Fruit fly (Drosophila melanogaster) whole organism, adult: ENCODE results near the gene orion.

ENCODE experiments used
- CG11617 ChIP-seq: fragments of 200-800 bp; sonication (Bioruptor generic); optimal IDR thresholded peaks from 2 replicates; lab custom pipeline; 2017; ENCODE audit warnings: mild to moderate bottlenecking, missing biosample characterization, missing genetic modification reagents, missing genetic modification characterization
- CG12768 ChIP-seq: fragments of 200-800 bp; sonication (Bioruptor generic); optimal IDR thresholded peaks from 2 replicates; lab custom pipeline; 2017; ENCODE audit warnings: missing biosample characterization, missing genetic modification characterization, mild to moderate bottlenecking, moderate library complexity, missing genetic modification reagents
- CG14711 ChIP-seq: fragments of 200-800 bp; sonication (Bioruptor generic); optimal IDR thresholded peaks from 2 replicates; lab custom pipeline; 2018; ENCODE audit warnings: missing biosample characterization, mild to moderate bottlenecking, missing genetic modification characterization, moderate library complexity
- CG1620 ChIP-seq: fragments of 200-800 bp; sonication (Bioruptor generic); optimal IDR thresholded peaks from 2 replicates; lab custom pipeline; 2016; ENCODE audit warnings: missing biosample characterization, missing genetic modification characterization
- CG33017 ChIP-seq: fragments of 200-800 bp; sonication (Bioruptor generic); optimal IDR thresholded peaks from 2 replicates; lab custom pipeline; 2018; ENCODE audit warnings: missing biosample characterization, mild to moderate bottlenecking, missing genetic modification characterization, moderate library complexity
- CG5204 ChIP-seq: fragments of 200-800 bp; sonication (Bioruptor generic); optimal IDR thresholded peaks from 2 replicates; lab custom pipeline; 2016; ENCODE audit warnings: missing biosample characterization, missing genetic modification characterization
- CG7045 ChIP-seq: fragments of 200-800 bp; sonication (Bioruptor generic); optimal IDR thresholded peaks from 2 replicates; lab custom pipeline; 2017; ENCODE audit warnings: missing biosample characterization, mild to moderate bottlenecking, missing genetic modification characterization
- CG7101 ChIP-seq: fragments of 200-800 bp; sonication (Bioruptor generic); optimal IDR thresholded peaks from 2 replicates; lab custom pipeline; 2018; ENCODE audit warnings: missing biosample characterization, mild to moderate bottlenecking, missing genetic modification characterization, moderate library complexity
- Clk ChIP-seq: fragments of 200-800 bp; sonication (Bioruptor generic); optimal IDR thresholded peaks from 2 replicates; lab custom pipeline; 2017; ENCODE audit warnings: missing biosample characterization, missing genetic modification characterization
- Crg-1 ChIP-seq: fragments of 200-800 bp; sonication (Bioruptor generic); optimal IDR thresholded peaks from 2 replicates; lab custom pipeline; 2016; ENCODE audit warnings: missing biosample characterization, missing genetic modification characterization
- Hr96 ChIP-seq: fragments of 200-800 bp; sonication (Bioruptor generic); optimal IDR thresholded peaks from 2 replicates; lab custom pipeline; 2016; ENCODE audit warnings: missing biosample characterization, missing genetic modification characterization
- Mnt ChIP-seq: fragments of 200-800 bp; sonication (Bioruptor generic); optimal IDR thresholded peaks from 2 replicates; lab custom pipeline; 2016; ENCODE audit warnings: missing biosample characterization, mild to moderate bottlenecking, missing genetic modification characterization
- bab1 ChIP-seq: fragments of 200-800 bp; sonication (Bioruptor generic); optimal IDR thresholded peaks from 3 replicates; lab custom pipeline; 2019; ENCODE audit warnings: missing biosample characterization, mild to moderate bottlenecking, missing genetic modification characterization, moderate library complexity
- cic ChIP-seq: fragments of 200-800 bp; sonication (Bioruptor generic); optimal IDR thresholded peaks from 2 replicates; lab custom pipeline; 2017; ENCODE audit warnings: missing biosample characterization, mild to moderate bottlenecking, missing genetic modification characterization, moderate library complexity
- cnc ChIP-seq, 2 experiments: fragments of >200 bp; optimal IDR thresholded peaks; 2 replicates each; lab custom pipeline; 2017
- kay ChIP-seq: fragments of 200-800 bp; sonication (Bioruptor generic); peaks from one replicate; lab custom pipeline; 2016; ENCODE audit warnings: missing biosample characterization, missing genetic modification characterization, borderline replicate concordance
- ovo ChIP-seq: fragments of 200-800 bp; sonication (Bioruptor generic); optimal IDR thresholded peaks from 2 replicates; lab custom pipeline; 2016; ENCODE audit warnings: missing biosample characterization, missing genetic modification characterization
- pad ChIP-seq: fragments of 200-800 bp; sonication (Bioruptor generic); optimal IDR thresholded peaks from 3 replicates; lab custom pipeline; 2017; ENCODE audit warnings: missing biosample characterization, missing genetic modification characterization, mild to moderate bottlenecking, moderate library complexity, missing genetic modification reagents
- tj ChIP-seq: fragments of 200-800 bp; sonication (Bioruptor generic); optimal IDR thresholded peaks from 3 replicates; lab custom pipeline; 2017; ENCODE audit warnings: missing biosample characterization, mild to moderate bottlenecking, missing genetic modification characterization, moderate library complexity
- toe ChIP-seq: fragments of 200-800 bp; sonication (Bioruptor generic); optimal IDR thresholded peaks from 2 replicates; lab custom pipeline; 2016; ENCODE audit warnings: missing biosample characterization, missing genetic modification characterization

The orion gene

DNA sequence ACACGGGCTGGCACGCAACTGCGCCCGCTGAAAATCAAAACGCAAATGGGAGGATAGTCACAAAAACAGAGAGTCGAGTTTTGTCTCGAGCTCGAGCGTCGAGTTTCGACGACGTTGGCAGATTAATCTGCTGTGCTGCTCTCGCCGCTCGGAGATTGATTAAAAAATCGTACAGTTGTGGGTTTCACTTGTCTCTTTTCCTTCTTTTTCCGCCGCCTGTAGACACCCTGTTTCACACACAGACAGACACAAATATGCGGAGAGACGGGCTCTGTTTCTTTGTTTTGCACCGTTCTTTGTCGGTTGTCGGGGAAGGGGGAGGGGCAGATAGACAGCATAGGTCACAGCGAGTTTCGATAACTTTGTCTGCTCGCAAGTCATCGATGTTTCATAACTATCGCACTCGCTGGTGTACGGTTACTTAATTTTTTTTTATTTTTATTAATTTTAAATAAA is at the start of gene orion:
Gene orion (minus strand): TSS at position 51 of the 456 bp plus-strand sequence.
- TF ChIP-seq CG12768 (GFP tag; lab: Kevin White, UChicago): no peak
- TF ChIP-seq CG33017 (tag; lab: Kevin White, UChicago): no peak
- no peak for TF ChIP-seq CG7045 (GFP tag; lab: Kevin White, UChicago)
- TF ChIP-seq pad (GFP tag; lab: Kevin White, UChicago): peak; percentile 91
- no peak for TF ChIP-seq CG7101 (tag; lab: Kevin White, UChicago)
- TF ChIP-seq CG11617: peak; percentile 27
- no peak for TF ChIP-seq CG1620 (GFP tag; lab: Kevin White, UChicago)
- TF ChIP-seq CG14711 (tag; lab: Kevin White, UChicago): peak; percentile 6
- peak; percentile 95 for TF ChIP-seq tj (GFP tag; lab: Kevin White, UChicago)
- no peak for TF ChIP-seq toe
- no peak for TF ChIP-seq cic (GFP tag; lab: Kevin White, UChicago)
- peak; percentile 16 for TF ChIP-seq Mnt
- TF ChIP-seq kay: no peak
- TF ChIP-seq CG5204 (GFP tag; lab: Kevin White, UChicago): no peak
- TF ChIP-seq Clk (GFP tag; lab: Kevin White, UChicago): no peak
- TF ChIP-seq cnc (optimal IDR thresholded peaks at IDR 0.05; lab: Kevin White, UChicago): no peak
- TF ChIP-seq ovo (GFP tag; lab: Kevin White, UChicago): peak; percentile 6
- no peak for TF ChIP-seq Crg-1 (GFP tag; lab: Kevin White, UChicago)
- TF ChIP-seq bab1: peak; percentile 76
- no peak for TF ChIP-seq Hr96

DNA sequence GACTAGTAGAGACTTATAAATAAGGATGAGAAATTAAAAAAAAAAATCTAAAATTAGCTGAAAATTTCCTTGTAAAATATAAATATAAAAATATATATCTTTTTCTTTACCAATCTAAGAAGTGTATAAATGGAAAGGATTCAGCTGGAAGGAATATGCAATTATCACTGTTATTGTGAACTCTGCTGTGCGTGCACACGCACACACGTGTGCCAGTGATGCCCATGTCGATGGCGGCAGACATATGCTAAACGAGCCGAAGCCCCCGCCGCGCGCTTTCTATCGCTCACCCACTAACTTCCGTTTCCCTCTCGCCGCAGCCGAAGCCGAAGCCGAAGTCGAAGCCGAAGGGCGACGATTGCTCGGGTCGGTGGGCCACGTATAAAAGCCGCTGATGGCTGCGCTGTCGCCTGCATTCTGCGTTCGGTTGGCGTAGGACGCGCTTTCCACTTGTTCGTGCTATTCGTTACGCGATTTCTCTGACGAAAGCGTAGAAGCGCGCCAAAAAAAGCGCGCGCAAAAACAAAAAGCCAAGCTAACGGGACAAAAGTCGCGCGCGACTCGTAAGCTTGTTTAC is 48.6 kb upstream of the orion start, which contains the start of gene Tbh:
Gene Tbh (plus strand): TSS at position 527 of the 577 bp plus-strand sequence.
- no peak for TF ChIP-seq CG14711 (tag; lab: Kevin White, UChicago)
- no peak for TF ChIP-seq Hr96
- no peak for TF ChIP-seq bab1
- no peak for TF ChIP-seq CG7045 (GFP tag; lab: Kevin White, UChicago)
- TF ChIP-seq CG1620 (GFP tag; lab: Kevin White, UChicago): no peak
- no peak for TF ChIP-seq CG12768 (GFP tag; lab: Kevin White, UChicago)
- TF ChIP-seq CG7101 (tag; lab: Kevin White, UChicago): no peak

DNA sequence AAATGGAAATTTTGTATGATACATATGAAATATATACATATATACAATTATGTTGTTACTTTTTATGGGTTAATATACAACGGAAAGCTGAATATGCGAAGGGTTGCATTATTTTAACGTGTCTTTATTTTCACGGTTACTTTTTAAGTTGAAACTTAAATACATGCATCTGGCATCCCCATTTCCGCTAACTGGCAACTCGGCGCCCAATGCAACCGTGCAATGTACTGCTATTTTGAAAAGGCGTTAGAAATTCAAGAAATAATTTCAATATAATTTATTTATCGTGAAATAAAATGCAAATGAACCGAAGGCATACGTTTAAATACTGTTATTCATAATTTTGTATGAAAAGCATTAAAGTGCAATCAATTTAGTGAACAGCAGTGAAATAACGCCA is 39.8 kb upstream of the orion start:
- TF ChIP-seq tj (GFP tag; lab: Kevin White, UChicago): peak; percentile 20
- peak; percentile 4 for TF ChIP-seq CG1620 (GFP tag; lab: Kevin White, UChicago)
- no peak for TF ChIP-seq CG5204 (GFP tag; lab: Kevin White, UChicago)
- peak; percentile 31 for TF ChIP-seq bab1

dm6 chrX:7980786-7981185 is 34.1 kb upstream of the orion start:
- TF ChIP-seq CG7045 (GFP tag; lab: Kevin White, UChicago): no peak
- no peak for TF ChIP-seq bab1
- no peak for TF ChIP-seq ovo (GFP tag; lab: Kevin White, UChicago)
- no peak for TF ChIP-seq tj (GFP tag; lab: Kevin White, UChicago)
- no peak for TF ChIP-seq Mnt
- TF ChIP-seq Hr96: no peak
- TF ChIP-seq CG5204 (GFP tag; lab: Kevin White, UChicago): no peak
- no peak for TF ChIP-seq cnc (optimal IDR thresholded peaks at IDR 0.05; lab: Kevin White, UChicago)
- no peak for TF ChIP-seq toe
- no peak for TF ChIP-seq CG14711 (tag; lab: Kevin White, UChicago)
- TF ChIP-seq CG7101 (tag; lab: Kevin White, UChicago): no peak
- no peak for TF ChIP-seq CG11617
- no peak for TF ChIP-seq Crg-1 (GFP tag; lab: Kevin White, UChicago)
- no peak for TF ChIP-seq cic (GFP tag; lab: Kevin White, UChicago)
- no peak for TF ChIP-seq CG33017 (tag; lab: Kevin White, UChicago)
- TF ChIP-seq CG12768 (GFP tag; lab: Kevin White, UChicago): no peak
- no peak for TF ChIP-seq kay

- TF ChIP-seq CG7101 (tag; lab: Kevin White, UChicago) (no peak), cic (GFP tag; lab: Kevin White, UChicago) (no peak), kay (no peak), Mnt (no peak), pad (GFP tag; lab: Kevin White, UChicago) (no peak), Crg-1 (GFP tag; lab: Kevin White, UChicago) (no peak), bab1 (no peak), toe (no peak)
Observed at dm6 chrX:7979202-7979601, 32.5 kb upstream of the orion start.

- no peak for TF ChIP-seq Hr96
- no peak for TF ChIP-seq CG12768 (GFP tag; lab: Kevin White, UChicago)
- no peak for TF ChIP-seq CG5204 (GFP tag; lab: Kevin White, UChicago)
- TF ChIP-seq bab1: no peak
- no peak for TF ChIP-seq Crg-1 (GFP tag; lab: Kevin White, UChicago)
- no peak for TF ChIP-seq CG11617
- no peak for TF ChIP-seq Mnt
- no peak for TF ChIP-seq CG1620 (GFP tag; lab: Kevin White, UChicago)
Observed at dm6 chrX:7978027-7978426, 31.3 kb upstream of the orion start.
